Worm (Caenorhabditis elegans) whole organism, L1 larva: Measurements from ENCODE around the gene rtfo-1.

Experiments used
- C34B4.2 ChIP-seq: sonication (generic microtip); optimal IDR thresholded peaks from 2 replicates; lab custom pipeline; 2017; ENCODE audit warnings: mild to moderate bottlenecking, missing genetic modification characterization, missing compliant biosample characterization
- F16B12.6 ChIP-seq: fragments of 150-350 bp; optimal IDR thresholded peaks from 2 replicates; lab custom pipeline; 2014; ENCODE audit warnings: missing biosample characterization, missing genetic modification characterization
- Y116A8C.19 ChIP-seq: sonication (generic microtip); optimal IDR thresholded peaks from 2 replicates; lab custom pipeline; 2016; ENCODE audit warnings: missing compliant biosample characterization, missing genetic modification characterization, borderline replicate concordance
- aha-1 ChIP-seq: fragments of 150-350 bp; optimal IDR thresholded peaks from 2 replicates; lab custom pipeline; 2014; ENCODE audit warnings: missing biosample characterization, missing genetic modification characterization
- alr-1 ChIP-seq: fragments of 200-800 bp; sonication (Bioruptor generic); optimal IDR thresholded peaks from 2 replicates; lab custom pipeline; 2018; ENCODE audit warnings: borderline replicate concordance, mild to moderate bottlenecking, missing genetic modification characterization, missing compliant biosample characterization
- aly-2 ChIP-seq: fragments of 150-350 bp; optimal IDR thresholded peaks from 2 replicates; lab custom pipeline; 2014; ENCODE audit warnings: missing biosample characterization, missing genetic modification characterization
- ama-1 ChIP-seq: fragments of 150-350 bp; optimal IDR thresholded peaks from 2 replicates; lab custom pipeline; 2014
- blmp-1 ChIP-seq: fragments of 150-350 bp; optimal IDR thresholded peaks from 2 replicates; lab custom pipeline; 2014; ENCODE audit warnings: missing biosample characterization, missing genetic modification characterization
- ceh-8 ChIP-seq: fragments of 200-800 bp; sonication (Bioruptor generic); optimal IDR thresholded peaks from 2 replicates; lab custom pipeline; 2018; ENCODE audit warnings: mild to moderate bottlenecking, missing genetic modification characterization, moderate library complexity, missing compliant biosample characterization
- ceh-82 ChIP-seq, 3 experiments: fragments of 150-350 bp in 1 of 3; sonication (generic microtip) in 2 of 3; optimal IDR thresholded peaks; 2 replicates each; lab custom pipeline; 2014 to 2017; ENCODE audit warnings: missing biosample characterization in 3 of 3, missing genetic modification characterization in 3 of 3
- ces-1 ChIP-seq: fragments of 150-350 bp; optimal IDR thresholded peaks from 2 replicates; lab custom pipeline; 2014; ENCODE audit warnings: missing biosample characterization, missing genetic modification reagents, missing genetic modification characterization
- dsc-1 ChIP-seq: sonication (generic microtip); optimal IDR thresholded peaks from 2 replicates; lab custom pipeline; 2016; ENCODE audit warnings: mild to moderate bottlenecking, missing genetic modification characterization, missing compliant biosample characterization
- efl-3 ChIP-seq: fragments of 200-800 bp; sonication (Bioruptor generic); optimal IDR thresholded peaks from 2 replicates; lab custom pipeline; 2018; ENCODE audit warnings: mild to moderate bottlenecking, missing genetic modification characterization, missing compliant biosample characterization
- fkh-10 ChIP-seq: sonication (generic microtip); optimal IDR thresholded peaks from 2 replicates; lab custom pipeline; 2017; ENCODE audit warnings: missing biosample characterization, missing genetic modification reagents, missing genetic modification characterization
- fkh-8 ChIP-seq: sonication (generic microtip); optimal IDR thresholded peaks from 2 replicates; lab custom pipeline; 2016; ENCODE audit warnings: mild to moderate bottlenecking, missing genetic modification characterization, missing compliant biosample characterization
- fos-1 ChIP-seq: fragments of 150-350 bp; optimal IDR thresholded peaks from 2 replicates; lab custom pipeline; 2014; ENCODE audit warnings: missing biosample characterization, missing genetic modification characterization
- hlh-4 ChIP-seq: sonication (generic microtip); optimal IDR thresholded peaks from 2 replicates; lab custom pipeline; 2016; ENCODE audit warnings: mild to moderate bottlenecking, missing genetic modification characterization, missing compliant biosample characterization
- irx-1 ChIP-seq: sonication (generic microtip); optimal IDR thresholded peaks from 2 replicates; lab custom pipeline; 2016; ENCODE audit warnings: missing genetic modification characterization, missing compliant biosample characterization
- isw-1 ChIP-seq: fragments of 200-800 bp; sonication (Bioruptor generic); IDR thresholded peaks from 2 replicates; pipeline ENCODE4 v1.3.6; 2022; ENCODE audit warnings: missing genetic modification characterization, missing compliant biosample characterization
- jun-1 ChIP-seq: fragments of 150-350 bp; optimal IDR thresholded peaks from 2 replicates; lab custom pipeline; 2014; ENCODE audit warnings: missing biosample characterization, missing genetic modification reagents, missing genetic modification characterization
- lin-13 ChIP-seq: fragments of 150-350 bp; optimal IDR thresholded peaks from 2 replicates; lab custom pipeline; 2014; ENCODE audit warnings: missing biosample characterization, missing genetic modification reagents, missing genetic modification characterization
- lin-14 ChIP-seq: fragments of 200-800 bp; sonication (Bioruptor generic); optimal IDR thresholded peaks from 2 replicates; lab custom pipeline; 2018; ENCODE audit warnings: mild to moderate bottlenecking, missing genetic modification characterization, moderate library complexity, missing compliant biosample characterization
- lin-15B ChIP-seq: fragments of 150-350 bp; sonication (generic microtip); optimal IDR thresholded peaks from 3 replicates; lab custom pipeline; 2014; ENCODE audit warnings: missing biosample characterization, missing genetic modification characterization
- lin-35 ChIP-seq, 2 experiments: fragments of 150-350 bp; optimal IDR thresholded peaks; 2 replicates each; lab custom pipeline; 2014; ENCODE audit warnings: missing biosample characterization in 2 of 2, missing genetic modification characterization in 2 of 2, missing genetic modification reagents in 2 of 2
- lin-39 ChIP-seq: fragments of 150-350 bp; optimal IDR thresholded peaks from 2 replicates; lab custom pipeline; 2014; ENCODE audit warnings: missing biosample characterization, missing genetic modification reagents, missing genetic modification characterization
- lir-3 ChIP-seq: sonication (generic microtip); optimal IDR thresholded peaks from 2 replicates; lab custom pipeline; 2016; ENCODE audit warnings: mild to moderate bottlenecking, missing genetic modification characterization, moderate library complexity, missing compliant biosample characterization; ENCODE audit not compliant: poor library complexity
- lsy-2 ChIP-seq, 2 experiments: fragments of 150-350 bp; optimal IDR thresholded peaks; 2 replicates each; lab custom pipeline; 2014; ENCODE audit warnings: missing biosample characterization in 2 of 2, missing genetic modification characterization in 2 of 2
- nhr-12 ChIP-seq: sonication (generic microtip); optimal IDR thresholded peaks from 2 replicates; lab custom pipeline; 2017; ENCODE audit warnings: missing biosample characterization, missing genetic modification characterization
- nhr-19 ChIP-seq: fragments of 200-800 bp; sonication (Bioruptor generic); conservative IDR thresholded peaks from 2 replicates; pipeline ENCODE4 v1.3.6; 2022; ENCODE audit warnings: missing genetic modification characterization, missing compliant biosample characterization
- nhr-20 ChIP-seq: sonication (generic microtip); optimal IDR thresholded peaks from 2 replicates; lab custom pipeline; 2016; ENCODE audit warnings: mild to moderate bottlenecking, missing genetic modification characterization, missing compliant biosample characterization
- nhr-237 ChIP-seq: fragments of 150-350 bp; optimal IDR thresholded peaks from 2 replicates; lab custom pipeline; 2014; ENCODE audit warnings: missing biosample characterization, missing genetic modification characterization
- nhr-47 ChIP-seq: sonication (generic microtip); optimal IDR thresholded peaks from 2 replicates; lab custom pipeline; 2016; ENCODE audit warnings: mild to moderate bottlenecking, missing genetic modification characterization, moderate library complexity, missing compliant biosample characterization
- nhr-71 ChIP-seq: sonication (generic microtip); optimal IDR thresholded peaks from 2 replicates; lab custom pipeline; 2016; ENCODE audit warnings: mild to moderate bottlenecking, missing genetic modification characterization, moderate library complexity, missing compliant biosample characterization
- nhr-76 ChIP-seq: sonication (generic microtip); optimal IDR thresholded peaks from 2 replicates; lab custom pipeline; 2017; ENCODE audit warnings: missing biosample characterization, missing genetic modification characterization
- nhr-84 ChIP-seq: sonication (generic microtip); optimal IDR thresholded peaks from 2 replicates; lab custom pipeline; 2017; ENCODE audit warnings: missing biosample characterization, missing genetic modification characterization
- pag-3 ChIP-seq: sonication (generic microtip); optimal IDR thresholded peaks from 2 replicates; lab custom pipeline; 2017; ENCODE audit warnings: missing genetic modification characterization, mild to moderate bottlenecking, missing compliant biosample characterization, antibody characterized with exemption, borderline replicate concordance; ENCODE audit not compliant: insufficient read depth
- pax-3 ChIP-seq: fragments of 200-800 bp; sonication (Bioruptor generic); optimal IDR thresholded peaks from 2 replicates; lab custom pipeline; 2018; ENCODE audit warnings: mild to moderate bottlenecking, missing genetic modification characterization, moderate library complexity, missing compliant biosample characterization
- rnt-1 ChIP-seq: sonication (generic microtip); optimal IDR thresholded peaks from 2 replicates; lab custom pipeline; 2016; ENCODE audit warnings: mild to moderate bottlenecking, missing genetic modification characterization, moderate library complexity, missing compliant biosample characterization
- skn-1 ChIP-seq: fragments of 150-350 bp; optimal IDR thresholded peaks from 2 replicates; lab custom pipeline; 2014; ENCODE audit warnings: missing biosample characterization, missing genetic modification characterization
- sox-4 ChIP-seq: sonication (generic microtip); optimal IDR thresholded peaks from 2 replicates; lab custom pipeline; 2016; ENCODE audit warnings: missing genetic modification characterization, missing compliant biosample characterization
- sptf-1 ChIP-seq: fragments of 150-350 bp; optimal IDR thresholded peaks from 2 replicates; lab custom pipeline; 2014; ENCODE audit warnings: missing biosample characterization, missing genetic modification characterization
- unc-130 ChIP-seq: fragments of 150-350 bp; optimal IDR thresholded peaks from 2 replicates; lab custom pipeline; 2017; ENCODE audit warnings: missing biosample characterization, missing genetic modification characterization, inconsistent platforms
- unc-62 ChIP-seq: fragments of 150-350 bp; optimal IDR thresholded peaks from 2 replicates; lab custom pipeline; 2014; ENCODE audit warnings: missing biosample characterization, missing genetic modification reagents, missing genetic modification characterization
- unc-98 ChIP-seq: fragments of 200-800 bp; sonication (Bioruptor generic); IDR thresholded peaks from 2 replicates; pipeline ENCODE4 v1.3.6; 2022; ENCODE audit warnings: missing genetic modification characterization, missing compliant biosample characterization
- vab-15 ChIP-seq: sonication (generic microtip); optimal IDR thresholded peaks from 2 replicates; lab custom pipeline; 2017; ENCODE audit warnings: missing genotype, mild to moderate bottlenecking, missing genetic modification characterization, missing compliant biosample characterization
- zag-1 ChIP-seq: fragments of 150-350 bp; optimal IDR thresholded peaks from 2 replicates; lab custom pipeline; 2014; ENCODE audit warnings: missing biosample characterization, missing genetic modification characterization
- ztf-4 ChIP-seq: fragments of 150-350 bp; optimal IDR thresholded peaks from 2 replicates; lab custom pipeline; 2014; ENCODE audit warnings: missing biosample characterization, missing genetic modification characterization

rtfo-1 gene

DNA sequence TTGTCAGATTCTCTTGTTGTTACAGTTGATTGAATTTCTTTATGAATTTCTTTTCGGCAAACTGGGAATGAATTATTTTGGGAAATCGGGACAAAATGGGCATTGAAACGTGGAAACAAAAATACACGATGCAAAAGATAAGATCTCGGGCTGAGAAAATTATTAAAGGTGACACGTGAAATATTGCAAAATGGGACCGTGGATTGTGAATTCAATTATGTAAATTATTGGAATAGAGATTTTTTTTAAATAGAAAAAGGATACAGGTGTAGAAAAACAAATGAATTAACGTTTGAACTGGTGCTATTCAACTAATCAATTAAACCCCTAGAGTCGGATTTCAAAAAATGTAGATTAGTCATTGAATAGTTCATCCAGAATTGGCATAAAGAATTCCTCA, 13.7 kb downstream of the rtfo-1 start, which contains the start of gene F25B3.4:
Gene F25B3.4 (minus strand): TSS at position 101 of the 400 bp plus-strand sequence.
- no peak for TF ChIP-seq ceh-82 (tag; optimal IDR thresholded peaks at IDR 0.05; lab: Kevin White, UChicago)
- TF ChIP-seq ama-1 (lab: Kevin White, UChicago): no peak
- TF ChIP-seq ceh-8 (GFP tag; lab: Kevin White, UChicago): no peak

DNA sequence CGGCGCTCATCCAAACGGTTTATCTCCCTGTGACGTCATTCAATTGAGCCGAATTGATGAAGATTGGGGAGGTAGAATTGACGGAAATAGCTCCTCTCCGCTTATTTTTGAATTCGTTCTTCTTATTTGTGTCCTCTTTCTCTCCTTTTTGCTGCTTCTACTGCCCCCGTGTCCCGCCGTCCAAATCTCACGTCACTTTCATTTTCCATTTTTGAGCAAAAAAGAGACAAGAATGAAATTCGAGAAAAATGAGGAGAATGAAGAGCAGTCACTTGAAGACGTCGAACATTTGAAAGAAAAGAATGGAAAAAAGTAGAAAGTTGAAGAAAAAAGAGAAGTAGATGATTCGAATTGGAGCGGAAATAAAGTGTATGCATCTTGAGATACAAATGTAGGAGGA, 18.9 kb downstream of the rtfo-1 start:
- no peak for TF ChIP-seq nhr-76 (tag; lab: Kevin White, UChicago)
- TF ChIP-seq zag-1 (tag; lab: Kevin White, UChicago): no peak
- TF ChIP-seq nhr-20: no peak
- no peak for TF ChIP-seq irx-1 (tag; lab: Kevin White, UChicago)
- TF ChIP-seq dsc-1 (tag; lab: Kevin White, UChicago): peak; percentile 61
- peak; percentile 84 for TF ChIP-seq fkh-10 (GFP tag; lab: Kevin White, UChicago)
- TF ChIP-seq lin-35 (GFP tag; optimal IDR thresholded peaks at IDR 0.05; lab: Kevin White, UChicago): no peak
- TF ChIP-seq isw-1 (GFP tag; lab: Robert Waterston, UW): no peak
- TF ChIP-seq lin-14 (GFP tag; lab: Kevin White, UChicago): peak; percentile 37
- no peak for TF ChIP-seq lir-3 (tag; lab: Kevin White, UChicago)
- no peak for TF ChIP-seq sptf-1
- no peak for TF ChIP-seq ces-1 (GFP tag; lab: Kevin White, UChicago)
- no peak for TF ChIP-seq nhr-84 (tag; lab: Kevin White, UChicago)
- no peak for TF ChIP-seq pax-3 (tag; lab: Kevin White, UChicago)
- no peak for TF ChIP-seq blmp-1 (tag; lab: Kevin White, UChicago)
- no peak for TF ChIP-seq lsy-2 (tag; optimal IDR thresholded peaks at IDR 0.05; lab: Kevin White, UChicago)
- TF ChIP-seq fkh-8 (tag; lab: Kevin White, UChicago): peak; percentile 29
- no peak for TF ChIP-seq aha-1 (tag; lab: Kevin White, UChicago)
- TF ChIP-seq hlh-4 (tag; lab: Kevin White, UChicago): no peak
- TF ChIP-seq lin-13 (GFP tag; lab: Kevin White, UChicago): no peak
- TF ChIP-seq unc-130 (tag; lab: Kevin White, UChicago): no peak
- no peak for TF ChIP-seq sox-4 (tag; lab: Kevin White, UChicago)
- TF ChIP-seq aly-2 (tag; lab: Kevin White, UChicago): no peak
- TF ChIP-seq unc-98 (GFP tag; lab: Robert Waterston, UW): no peak
- TF ChIP-seq Y116A8C.19 (tag; lab: Kevin White, UChicago): no peak
- no peak for TF ChIP-seq skn-1 (tag; lab: Kevin White, UChicago)

ce11 chrV:9561624-9562179, 20.7 kb downstream of the rtfo-1 start, which contains the start of gene rgef-1:
rgef-1 (minus strand) TSS chrV:9561674.
- TF ChIP-seq irx-1 (tag; lab: Kevin White, UChicago) (peak; percentile 26), pag-3 (tag; lab: Kevin White, UChicago) (no peak), C34B4.2 (tag; lab: Kevin White, UChicago) (no peak), lin-15B (tag; lab: Kevin White, UChicago) (no peak), skn-1 (tag; lab: Kevin White, UChicago) (peak; percentile 5), nhr-71 (tag; lab: Kevin White, UChicago) (peak; percentile 71), lin-13 (GFP tag; lab: Kevin White, UChicago) (peak; percentile 18), zag-1 (tag; lab: Kevin White, UChicago) (peak; percentile 47), nhr-19 (GFP tag; lab: Robert Waterston, UW) (no peak), aly-2 (tag; lab: Kevin White, UChicago) (no peak), aha-1 (tag; lab: Kevin White, UChicago) (no peak), lin-14 (GFP tag; lab: Kevin White, UChicago) (peak; percentile 95), vab-15 (tag; lab: Kevin White, UChicago) (no peak), dsc-1 (tag; lab: Kevin White, UChicago) (peak; percentile 35), nhr-237 (tag; lab: Kevin White, UChicago) (no peak), jun-1 (tag; lab: Kevin White, UChicago) (no peak), fkh-8 (tag; lab: Kevin White, UChicago) (peak; percentile 88), ztf-4 (no peak), lir-3 (tag; lab: Kevin White, UChicago) (no peak), fos-1 (tag; lab: Kevin White, UChicago) (peak; percentile 16), nhr-12 (no peak), unc-98 (GFP tag; lab: Robert Waterston, UW) (no peak), unc-62 (GFP tag; lab: Kevin White, UChicago) (no peak), lin-39 (tag; lab: Kevin White, UChicago) (no peak), nhr-47 (tag; lab: Kevin White, UChicago) (peak; percentile 65), F16B12.6 (tag; lab: Kevin White, UChicago) (no peak), efl-3 (no peak), alr-1 (tag; lab: Kevin White, UChicago) (no peak), rnt-1 (no peak)
